Worm (Caenorhabditis elegans): ENCODE results near the gene M88.4.

M88.4 gene

ce11 chrIII:4530968-4531367 lies 17.9 kb upstream of the M88.4 start:
- TF ChIP-seq nhr-48 (tag; optimal IDR thresholded peaks at IDR 0.05): no peak
- peak in 1 of 2 experiments; percentile 90 for TF ChIP-seq unc-62 (GFP tag; optimal IDR thresholded peaks at IDR 0.05 in 1 of 2)
- TF ChIP-seq unc-62 (tag; optimal IDR thresholded peaks at IDR 0.05): no peak

DNA sequence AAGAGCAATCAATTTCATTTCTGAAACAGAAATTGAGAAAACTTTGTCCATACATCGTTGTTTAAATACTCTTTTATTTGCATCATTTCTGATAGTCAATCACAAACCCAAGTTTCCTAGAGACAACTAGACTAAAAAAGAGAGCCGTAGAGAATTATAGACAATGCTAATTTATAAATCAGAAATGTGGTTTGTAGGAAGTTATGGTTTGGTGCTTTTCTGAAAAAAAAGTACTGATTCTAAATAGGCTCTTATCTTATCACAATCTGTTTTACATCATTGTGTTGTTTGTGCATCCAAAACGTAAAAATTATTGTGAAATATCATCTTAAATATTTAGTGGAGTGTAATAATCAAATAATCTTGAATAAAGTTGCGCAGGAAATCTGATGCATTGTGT lies 8.2 kb upstream of the M88.4 start, which contains the start of gene ugt-62:
TSS of gene ugt-62 (minus strand) at position 20 of the 400 bp plus-strand sequence.
- no peak for TF ChIP-seq unc-62 (GFP tag; optimal IDR thresholded peaks at IDR 0.05 in 1 of 2)
- TF ChIP-seq unc-62 (tag; optimal IDR thresholded peaks at IDR 0.05): no peak
- peak; percentile 57 for TF ChIP-seq nhr-48 (tag; optimal IDR thresholded peaks at IDR 0.05)
- peak; percentile 99 for TF ChIP-seq pqm-1 (tag; optimal IDR thresholded peaks at IDR 0.05)
- no peak for TF ChIP-seq ceh-44 (GFP tag; IDR thresholded peaks at IDR 0.05)
- TF ChIP-seq F49E8.2 (tag; optimal IDR thresholded peaks at IDR 0.05; ENCODE audit: borderline replicate concordance): no peak
- no peak for TF ChIP-seq snpc-1.2 (GFP tag; IDR thresholded peaks at IDR 0.05)
- TF ChIP-seq zfp-2 (tag; optimal IDR thresholded peaks at IDR 0.05): no peak
- TF ChIP-seq dmd-6 (GFP tag; IDR thresholded peaks at IDR 0.05): peak; percentile 84
- TF ChIP-seq ZK546.5 (tag; optimal IDR thresholded peaks at IDR 0.05): no peak
- TF ChIP-seq mxl-2 (GFP tag; conservative IDR thresholded peaks at IDR 0.05): no peak
- peak; percentile 80 for TF ChIP-seq nhr-77 (tag; optimal IDR thresholded peaks at IDR 0.05)
- no peak for TF ChIP-seq daf-12 (tag; optimal IDR thresholded peaks at IDR 0.05)
- TF ChIP-seq T20F7.1 (GFP tag; optimal IDR thresholded peaks at IDR 0.05): peak; percentile 53
- TF ChIP-seq madf-9 (GFP tag; conservative IDR thresholded peaks at IDR 0.05): no peak
- peak; percentile 82 for TF ChIP-seq dve-1 (tag; optimal IDR thresholded peaks at IDR 0.05; ENCODE audit: insufficient read depth)
- no peak for TF ChIP-seq ceh-28 (tag; optimal IDR thresholded peaks at IDR 0.05)
- TF ChIP-seq tag-97 (GFP tag; IDR thresholded peaks at IDR 0.05): no peak
- TF ChIP-seq nhr-28 (tag; optimal IDR thresholded peaks at IDR 0.05): peak; percentile 89
- TF ChIP-seq dmd-8 (GFP tag; IDR thresholded peaks at IDR 0.05): no peak
- TF ChIP-seq hlh-30 (tag; optimal IDR thresholded peaks at IDR 0.05; ENCODE audit: insufficient read depth): no peak
- no peak for TF ChIP-seq ama-1 (optimal IDR thresholded peaks at IDR 0.05)
- no peak for TF ChIP-seq daf-16 (GFP tag; optimal IDR thresholded peaks at IDR 0.05)
- peak; percentile 86 for TF ChIP-seq daf-16 (tag; optimal IDR thresholded peaks at IDR 0.05)
- TF ChIP-seq nhr-10 (tag; optimal IDR thresholded peaks at IDR 0.05): no peak
- TF ChIP-seq lin-1 (GFP tag; IDR thresholded peaks at IDR 0.05): no peak
- peak; percentile 76 for TF ChIP-seq hlh-11 (tag; optimal IDR thresholded peaks at IDR 0.05)
- TF ChIP-seq php-3 (GFP tag; IDR thresholded peaks at IDR 0.05): peak; percentile 71
- no peak for TF ChIP-seq attf-4 (tag; optimal IDR thresholded peaks at IDR 0.05)
- TF ChIP-seq nhr-102 (tag; optimal IDR thresholded peaks at IDR 0.05): peak; percentile 26
- no peak for TF ChIP-seq nhr-237 (tag; optimal IDR thresholded peaks at IDR 0.05)
- peak; percentile 9 for TF ChIP-seq mes-2 (tag; optimal IDR thresholded peaks at IDR 0.05; ENCODE audit: poor library complexity, severe bottlenecking)
- no peak for TF ChIP-seq zip-11 (GFP tag; IDR thresholded peaks at IDR 0.05)
- TF ChIP-seq hmg-1.1 (GFP tag; IDR thresholded peaks at IDR 0.05): no peak
- TF ChIP-seq ZK337.2 (GFP tag; IDR thresholded peaks at IDR 0.05): no peak

- TF ChIP-seq ceh-32 (tag; optimal IDR thresholded peaks at IDR 0.05; ENCODE audit: poor library complexity): no peak
- no peak for TF ChIP-seq daf-16 (GFP tag; optimal IDR thresholded peaks at IDR 0.05)
- TF ChIP-seq daf-16 (tag; optimal IDR thresholded peaks at IDR 0.05): no peak
- peak; percentile 20 for TF ChIP-seq mep-1 (tag; optimal IDR thresholded peaks at IDR 0.05)
- no peak for TF ChIP-seq ZK546.5 (tag; optimal IDR thresholded peaks at IDR 0.05)
- TF ChIP-seq fos-1 (tag; optimal IDR thresholded peaks at IDR 0.05): no peak
- no peak for TF ChIP-seq unc-39 (tag; optimal IDR thresholded peaks at IDR 0.05)
- TF ChIP-seq mes-2 (tag; optimal IDR thresholded peaks at IDR 0.05; ENCODE audit: poor library complexity, severe bottlenecking): peak; percentile 54
- no peak for TF ChIP-seq pha-4 (GFP tag; IDR thresholded peaks at IDR 0.05)
- no peak for TF ChIP-seq pha-4 (tag; optimal IDR thresholded peaks at IDR 0.05)
- no peak for TF ChIP-seq hlh-11 (tag; optimal IDR thresholded peaks at IDR 0.05)
- peak in 1 of 2 experiments; percentile 46 for TF ChIP-seq lsy-2 (tag; optimal IDR thresholded peaks at IDR 0.05)
- TF ChIP-seq T26A8.4 (GFP tag; IDR thresholded peaks at IDR 0.05): no peak
- no peak for TF ChIP-seq egl-27 (tag; optimal IDR thresholded peaks at IDR 0.05)
- no peak for TF ChIP-seq lin-13 (GFP tag; optimal IDR thresholded peaks at IDR 0.05)
- peak; percentile 25 for TF ChIP-seq dpl-1 (GFP tag; optimal IDR thresholded peaks at IDR 0.05)
These were observed 6.4 kb upstream of the M88.4 start, which contains the start of the genes mrps-34 and cisd-3.1 for ce11 chrIII:4542362-4542931. Gene mrps-34, minus strand, starts transcription at chrIII:4542452. Gene cisd-3.1, plus strand, starts transcription at chrIII:4542881.

Data from whole organism, L4 larva.